Worm (Caenorhabditis elegans) whole organism, L1 larva: Measurements from ENCODE around the gene pyr-1.
A peak's percentile ranks its signal among the peaks of the same experiment; 100 is the strongest.

ENCODE experiments used
- C04F5.9 ChIP-seq: sonication (generic microtip); optimal IDR thresholded peaks from 2 replicates; lab custom pipeline; 2016; ENCODE audit warnings: missing genetic modification characterization, missing compliant biosample characterization
- C16A3.4 ChIP-seq: fragments of 150-350 bp; optimal IDR thresholded peaks from 2 replicates; lab custom pipeline; 2014; ENCODE audit warnings: missing biosample characterization, missing genetic modification characterization
- C34B4.2 ChIP-seq: sonication (generic microtip); optimal IDR thresholded peaks from 2 replicates; lab custom pipeline; 2017; ENCODE audit warnings: mild to moderate bottlenecking, missing genetic modification characterization, missing compliant biosample characterization
- F16B12.6 ChIP-seq: fragments of 150-350 bp; optimal IDR thresholded peaks from 2 replicates; lab custom pipeline; 2014; ENCODE audit warnings: missing biosample characterization, missing genetic modification characterization
- alr-1 ChIP-seq: fragments of 200-800 bp; sonication (Bioruptor generic); optimal IDR thresholded peaks from 2 replicates; lab custom pipeline; 2018; ENCODE audit warnings: borderline replicate concordance, mild to moderate bottlenecking, missing genetic modification characterization, missing compliant biosample characterization
- ama-1 ChIP-seq: fragments of 150-350 bp; optimal IDR thresholded peaks from 2 replicates; lab custom pipeline; 2014
- blmp-1 ChIP-seq: fragments of 150-350 bp; optimal IDR thresholded peaks from 2 replicates; lab custom pipeline; 2014; ENCODE audit warnings: missing biosample characterization, missing genetic modification characterization
- ceh-82 ChIP-seq, 3 experiments: fragments of 150-350 bp in 1 of 3; sonication (generic microtip) in 2 of 3; optimal IDR thresholded peaks; 2 replicates each; lab custom pipeline; 2014 to 2017; ENCODE audit warnings: missing biosample characterization in 3 of 3, missing genetic modification characterization in 3 of 3
- ceh-88 ChIP-seq: fragments of 200-800 bp; sonication (Bioruptor generic); IDR thresholded peaks from 2 replicates; pipeline ENCODE4 v1.3.6; 2022; ENCODE audit warnings: missing genetic modification characterization, missing compliant biosample characterization
- dpl-1 ChIP-seq, 3 experiments: fragments of 150-350 bp in 2 of 3; sonication (generic microtip) in 1 of 3; optimal IDR thresholded peaks; 2 replicates each; lab custom pipeline; 2014 to 2017; ENCODE audit warnings: missing biosample characterization in 3 of 3, missing genetic modification characterization in 3 of 3, missing genetic modification reagents in 3 of 3
- efl-1 ChIP-seq, 4 experiments: fragments of 150-350 bp; optimal IDR thresholded peaks in 3 of 4; peaks in 1 of 4; 1 replicate in 1 of 4; 2 replicates in 3 of 4; lab custom pipeline; 2014; ENCODE audit warnings: missing biosample characterization in 2 of 4, missing genetic modification characterization in 2 of 4, missing genetic modification reagents in 2 of 4
- egl-13 ChIP-seq: sonication (generic microtip); optimal IDR thresholded peaks from 2 replicates; lab custom pipeline; 2016; ENCODE audit warnings: missing genotype, missing genetic modification reagents, missing genetic modification characterization, missing compliant biosample characterization
- elt-3 ChIP-seq, 6 experiments: fragments of 150-350 bp in 1 of 6; sonication (generic microtip); optimal IDR thresholded peaks; 2 replicates each; lab custom pipeline; 2017 to 2018; ENCODE audit warnings: missing biosample characterization in 6 of 6, missing genetic modification characterization in 6 of 6, inconsistent platforms in 1 of 6
- fos-1 ChIP-seq: fragments of 150-350 bp; optimal IDR thresholded peaks from 2 replicates; lab custom pipeline; 2014; ENCODE audit warnings: missing biosample characterization, missing genetic modification characterization
- hlh-17 ChIP-seq: fragments of 200-800 bp; sonication (Bioruptor generic); optimal IDR thresholded peaks from 2 replicates; lab custom pipeline; 2018; ENCODE audit warnings: missing genetic modification characterization, mild to moderate bottlenecking, missing compliant biosample characterization, moderate library complexity, borderline replicate concordance
- irx-1 ChIP-seq: sonication (generic microtip); optimal IDR thresholded peaks from 2 replicates; lab custom pipeline; 2016; ENCODE audit warnings: missing genetic modification characterization, missing compliant biosample characterization
- isw-1 ChIP-seq: fragments of 200-800 bp; sonication (Bioruptor generic); IDR thresholded peaks from 2 replicates; pipeline ENCODE4 v1.3.6; 2022; ENCODE audit warnings: missing genetic modification characterization, missing compliant biosample characterization
- jun-1 ChIP-seq: fragments of 150-350 bp; optimal IDR thresholded peaks from 2 replicates; lab custom pipeline; 2014; ENCODE audit warnings: missing biosample characterization, missing genetic modification reagents, missing genetic modification characterization
- lin-13 ChIP-seq: fragments of 150-350 bp; optimal IDR thresholded peaks from 2 replicates; lab custom pipeline; 2014; ENCODE audit warnings: missing biosample characterization, missing genetic modification reagents, missing genetic modification characterization
- lin-14 ChIP-seq: fragments of 200-800 bp; sonication (Bioruptor generic); optimal IDR thresholded peaks from 2 replicates; lab custom pipeline; 2018; ENCODE audit warnings: mild to moderate bottlenecking, missing genetic modification characterization, moderate library complexity, missing compliant biosample characterization
- lin-15B ChIP-seq: fragments of 150-350 bp; sonication (generic microtip); optimal IDR thresholded peaks from 3 replicates; lab custom pipeline; 2014; ENCODE audit warnings: missing biosample characterization, missing genetic modification characterization
- lin-35 ChIP-seq, 2 experiments: fragments of 150-350 bp; optimal IDR thresholded peaks; 2 replicates each; lab custom pipeline; 2014; ENCODE audit warnings: missing biosample characterization in 2 of 2, missing genetic modification characterization in 2 of 2, missing genetic modification reagents in 2 of 2
- lin-39 ChIP-seq: fragments of 150-350 bp; optimal IDR thresholded peaks from 2 replicates; lab custom pipeline; 2014; ENCODE audit warnings: missing biosample characterization, missing genetic modification reagents, missing genetic modification characterization
- lsy-2 ChIP-seq, 2 experiments: fragments of 150-350 bp; optimal IDR thresholded peaks; 2 replicates each; lab custom pipeline; 2014; ENCODE audit warnings: missing biosample characterization in 2 of 2, missing genetic modification characterization in 2 of 2
- mab-9 ChIP-seq: fragments of 200-800 bp; sonication (Bioruptor generic); IDR thresholded peaks from 2 replicates; pipeline ENCODE4 v1.3.6; 2022; ENCODE audit warnings: missing genetic modification reagents, missing genetic modification characterization, missing compliant biosample characterization
- mdl-1 ChIP-seq, 2 experiments: fragments of 150-350 bp; optimal IDR thresholded peaks; 2 replicates each; lab custom pipeline; 2014 to 2017; ENCODE audit warnings: missing biosample characterization in 2 of 2, missing genetic modification characterization in 2 of 2, inconsistent platforms in 1 of 2
- mep-1 ChIP-seq: fragments of 150-350 bp; optimal IDR thresholded peaks from 2 replicates; lab custom pipeline; 2014; ENCODE audit warnings: missing biosample characterization, missing genetic modification characterization
- nhr-11 ChIP-seq: fragments of 150-350 bp; optimal IDR thresholded peaks from 2 replicates; lab custom pipeline; 2014; ENCODE audit warnings: missing biosample characterization, missing genetic modification characterization
- nhr-19 ChIP-seq: fragments of 200-800 bp; sonication (Bioruptor generic); conservative IDR thresholded peaks from 2 replicates; pipeline ENCODE4 v1.3.6; 2022; ENCODE audit warnings: missing genetic modification characterization, missing compliant biosample characterization
- nhr-20 ChIP-seq: sonication (generic microtip); optimal IDR thresholded peaks from 2 replicates; lab custom pipeline; 2016; ENCODE audit warnings: mild to moderate bottlenecking, missing genetic modification characterization, missing compliant biosample characterization
- nhr-47 ChIP-seq: sonication (generic microtip); optimal IDR thresholded peaks from 2 replicates; lab custom pipeline; 2016; ENCODE audit warnings: mild to moderate bottlenecking, missing genetic modification characterization, moderate library complexity, missing compliant biosample characterization
- nhr-71 ChIP-seq: sonication (generic microtip); optimal IDR thresholded peaks from 2 replicates; lab custom pipeline; 2016; ENCODE audit warnings: mild to moderate bottlenecking, missing genetic modification characterization, moderate library complexity, missing compliant biosample characterization
- nhr-77 ChIP-seq: fragments of 150-350 bp; optimal IDR thresholded peaks from 2 replicates; lab custom pipeline; 2014; ENCODE audit warnings: missing biosample characterization, missing genetic modification characterization
- nhr-84 ChIP-seq: sonication (generic microtip); optimal IDR thresholded peaks from 2 replicates; lab custom pipeline; 2017; ENCODE audit warnings: missing biosample characterization, missing genetic modification characterization
- nhr-85 ChIP-seq: sonication (generic microtip); peaks from one replicate; lab custom pipeline; 2016; ENCODE audit warnings: missing genetic modification characterization, inconsistent platforms, missing compliant biosample characterization
- pqm-1 ChIP-seq: sonication (generic microtip); optimal IDR thresholded peaks from 3 replicates; lab custom pipeline; 2017; ENCODE audit warnings: missing biosample characterization, missing genetic modification characterization
- rnt-1 ChIP-seq: sonication (generic microtip); optimal IDR thresholded peaks from 2 replicates; lab custom pipeline; 2016; ENCODE audit warnings: mild to moderate bottlenecking, missing genetic modification characterization, moderate library complexity, missing compliant biosample characterization
- snpc-4 ChIP-seq: fragments of 150-350 bp; optimal IDR thresholded peaks from 2 replicates; lab custom pipeline; 2014; ENCODE audit warnings: missing biosample characterization, missing genetic modification characterization
- sup-37 ChIP-seq: fragments of 200-800 bp; sonication (Bioruptor generic); optimal IDR thresholded peaks from 2 replicates; lab custom pipeline; 2018; ENCODE audit warnings: mild to moderate bottlenecking, missing genetic modification characterization, missing compliant biosample characterization
- swsn-7 ChIP-seq: sonication (generic microtip); optimal IDR thresholded peaks from 2 replicates; lab custom pipeline; 2016; ENCODE audit warnings: missing genetic modification characterization, missing compliant biosample characterization
- unc-130 ChIP-seq: fragments of 150-350 bp; optimal IDR thresholded peaks from 2 replicates; lab custom pipeline; 2017; ENCODE audit warnings: missing biosample characterization, missing genetic modification characterization, inconsistent platforms
- unc-30 ChIP-seq: sonication (generic microtip); optimal IDR thresholded peaks from 2 replicates; lab custom pipeline; 2017; ENCODE audit warnings: missing biosample characterization, missing genetic modification characterization
- unc-86 ChIP-seq: sonication (generic microtip); optimal IDR thresholded peaks from 2 replicates; lab custom pipeline; 2016; ENCODE audit warnings: missing genetic modification characterization, missing compliant biosample characterization
- xbp-1 ChIP-seq: sonication (generic microtip); optimal IDR thresholded peaks from 2 replicates; lab custom pipeline; 2016; ENCODE audit warnings: missing genetic modification characterization, missing compliant biosample characterization
- zip-4 ChIP-seq: fragments of 200-800 bp; sonication (Bioruptor generic); optimal IDR thresholded peaks from 2 replicates; lab custom pipeline; 2018; ENCODE audit warnings: mild to moderate bottlenecking, missing genetic modification characterization, moderate library complexity, missing compliant biosample characterization
- ztf-11 ChIP-seq, 2 experiments: sonication (generic microtip); optimal IDR thresholded peaks; 2 replicates each; lab custom pipeline; 2016 to 2017; ENCODE audit warnings: missing genetic modification characterization in 2 of 2, missing biosample characterization in 1 of 2, missing compliant biosample characterization in 1 of 2
- ztf-4 ChIP-seq: fragments of 150-350 bp; optimal IDR thresholded peaks from 2 replicates; lab custom pipeline; 2014; ENCODE audit warnings: missing biosample characterization, missing genetic modification characterization

pyr-1 gene

DNA sequence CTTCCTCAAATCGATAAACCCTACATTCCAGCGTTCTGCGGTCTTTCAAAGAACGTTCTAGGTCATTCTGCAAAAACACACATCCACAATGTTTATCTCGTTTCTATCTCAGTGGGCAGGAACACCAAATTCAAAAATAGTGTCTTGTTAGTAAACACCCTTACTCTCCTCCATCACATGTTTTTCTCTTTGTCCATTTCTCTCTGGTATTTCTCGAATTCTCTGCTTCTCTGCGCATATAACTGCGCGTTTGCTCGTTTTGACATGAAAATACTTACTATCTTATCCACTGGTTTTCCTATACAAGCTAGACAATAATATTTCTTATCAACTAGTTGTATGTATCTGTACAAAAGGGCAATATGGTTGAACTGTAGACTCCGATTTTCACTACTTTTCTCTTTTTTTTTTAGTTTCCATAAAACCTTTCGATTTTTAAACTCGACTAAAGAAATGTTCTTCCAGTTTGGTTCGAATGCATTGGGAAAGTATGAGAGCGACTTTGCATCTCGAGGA is at the start of gene pyr-1:
Gene pyr-1 (plus strand): TSS at position 466 of the 516 bp plus-strand sequence.
- TF ChIP-seq nhr-71 (tag; lab: Kevin White, UChicago) (no peak), nhr-20 (tag; lab: Kevin White, UChicago) (peak; percentile 58), rnt-1 (tag; lab: Kevin White, UChicago) (peak; percentile 30), mep-1 (tag; lab: Kevin White, UChicago) (peak; percentile 59), lin-14 (GFP tag; lab: Kevin White, UChicago) (peak; percentile 72), elt-3 (tag; optimal IDR thresholded peaks at IDR 0.05; lab: Kevin White, UChicago) (peak in 2 of 6 experiments; percentile 44 to 91), C16A3.4 (tag; lab: Kevin White, UChicago) (peak; percentile 52), nhr-77 (no peak), lin-35 (GFP tag; optimal IDR thresholded peaks at IDR 0.05; lab: Kevin White, UChicago) (peak in 1 of 2 experiments; percentile 58), ztf-11 (tag; optimal IDR thresholded peaks at IDR 0.05; lab: Kevin White, UChicago) (no peak), efl-1 (optimal IDR thresholded peaks at IDR 0.05; lab: Kevin White, UChicago) (peak in 1 of 2 experiments; percentile 17), efl-1 (GFP tag; optimal IDR thresholded peaks at IDR 0.05 in 1 of 2; lab: Kevin White, UChicago) (peak in 1 of 2 experiments; percentile 92), ama-1 (no peak), F16B12.6 (tag; lab: Kevin White, UChicago) (peak; percentile 13), dpl-1 (GFP tag; optimal IDR thresholded peaks at IDR 0.05; lab: Kevin White, UChicago) (peak in 2 of 3 experiments; percentile 4 to 8)
- TF ChIP-seq, all 84 proteins: peak for 10

DNA sequence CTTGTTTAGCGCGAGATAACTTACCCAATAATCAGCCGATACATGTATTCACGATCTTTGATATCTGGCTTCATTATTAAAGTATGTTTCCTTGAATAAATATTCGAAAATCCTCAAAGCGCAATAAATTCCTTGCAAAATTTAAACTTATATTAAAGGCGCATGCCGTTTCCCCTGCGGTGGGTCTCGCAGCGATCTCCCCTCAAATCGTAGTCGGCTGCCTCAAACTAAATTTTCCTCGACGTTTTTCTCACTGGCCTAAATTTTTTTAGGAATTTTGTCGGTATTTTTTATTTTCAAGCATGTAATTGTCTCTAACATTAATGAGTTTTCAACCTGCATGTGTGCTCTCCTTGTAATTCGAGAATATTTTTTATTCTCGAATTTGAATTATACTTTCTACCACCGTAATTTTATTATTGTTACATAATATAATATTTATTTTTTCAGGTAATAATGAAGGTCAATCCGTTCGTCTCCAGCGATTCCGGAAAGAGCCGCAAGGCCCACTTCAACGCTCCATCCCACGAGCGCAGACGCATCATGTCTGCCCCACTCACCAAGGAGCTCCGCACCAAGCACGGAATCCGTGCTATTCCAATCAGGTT is 48.5 kb upstream of the pyr-1 start, which contains the start of the genes cpf-1 and rpl-26:
Gene cpf-1 (minus strand): TSS at position 104 of the 608 bp plus-strand sequence.
Gene rpl-26 (plus strand): TSS at position 449 of the 608 bp plus-strand sequence.
- TF ChIP-seq isw-1 (GFP tag; lab: Robert Waterston, UW) = peak; percentile 38; the same call in 1 of the 2 replicates
- TF ChIP-seq snpc-4 (tag; lab: Kevin White, UChicago) = peak; percentile 4
- TF ChIP-seq hlh-17 (GFP tag; lab: Kevin White, UChicago) = no peak
- TF ChIP-seq unc-30 (tag; lab: Kevin White, UChicago) = no peak
- no peak for TF ChIP-seq nhr-11 (tag; lab: Kevin White, UChicago)
- peak; percentile 48 for TF ChIP-seq xbp-1
- peak; percentile 26 for TF ChIP-seq unc-86
- peak; percentile 56 for TF ChIP-seq unc-130 (tag; lab: Kevin White, UChicago)
- TF ChIP-seq nhr-71 (tag; lab: Kevin White, UChicago) = peak; percentile 70
- no peak for TF ChIP-seq ztf-11 (tag; optimal IDR thresholded peaks at IDR 0.05; lab: Kevin White, UChicago)
- TF ChIP-seq mdl-1 (tag; optimal IDR thresholded peaks at IDR 0.05; lab: Kevin White, UChicago) = peak in 1 of 2 experiments; percentile 39
- TF ChIP-seq alr-1 = no peak
- TF ChIP-seq ceh-82 (tag; optimal IDR thresholded peaks at IDR 0.05; lab: Kevin White, UChicago) = peak; percentile 10 to 61 (median 23)
- peak; percentile 29 for TF ChIP-seq lin-15B
- no peak for TF ChIP-seq ztf-4
- peak; percentile 70 to 81 for TF ChIP-seq lin-35 (GFP tag; optimal IDR thresholded peaks at IDR 0.05; lab: Kevin White, UChicago)
- no peak for TF ChIP-seq pqm-1 (tag; lab: Kevin White, UChicago)
- peak; percentile 53 for TF ChIP-seq swsn-7
- TF ChIP-seq dpl-1 (GFP tag; optimal IDR thresholded peaks at IDR 0.05; lab: Kevin White, UChicago) = peak; percentile 65 to 78 (median 67)
- TF ChIP-seq blmp-1 (tag; lab: Kevin White, UChicago) = peak; percentile 67
- TF ChIP-seq F16B12.6 (tag; lab: Kevin White, UChicago) = peak; percentile 73
- no peak for TF ChIP-seq lin-39
- peak; percentile 44 for TF ChIP-seq nhr-47 (tag; lab: Kevin White, UChicago)
- peak; percentile 12 for TF ChIP-seq lin-13 (GFP tag; lab: Kevin White, UChicago)
- no peak for TF ChIP-seq ceh-88
- TF ChIP-seq C16A3.4 (tag; lab: Kevin White, UChicago) = peak; percentile 61
- no peak for TF ChIP-seq nhr-84
- TF ChIP-seq mep-1 (tag; lab: Kevin White, UChicago) = peak; percentile 69
- TF ChIP-seq sup-37 (GFP tag; lab: Kevin White, UChicago) = no peak
- TF ChIP-seq lsy-2 (tag; optimal IDR thresholded peaks at IDR 0.05; lab: Kevin White, UChicago) = peak; percentile 70 to 93
- no peak for TF ChIP-seq irx-1 (tag; lab: Kevin White, UChicago)
- peak; percentile 25 for TF ChIP-seq fos-1 (tag; lab: Kevin White, UChicago)
- no peak for TF ChIP-seq zip-4 (GFP tag; lab: Kevin White, UChicago)
- TF ChIP-seq nhr-85 = peak; percentile 48
- peak; percentile 37 for TF ChIP-seq jun-1
- TF ChIP-seq C04F5.9 = no peak
- peak; percentile 71 for TF ChIP-seq nhr-20 (tag; lab: Kevin White, UChicago)
- TF ChIP-seq C34B4.2 (tag; lab: Kevin White, UChicago) = no peak
- peak; percentile 37 for TF ChIP-seq nhr-77
- peak in 1 of 6 experiments; percentile 84 for TF ChIP-seq elt-3 (tag; optimal IDR thresholded peaks at IDR 0.05; lab: Kevin White, UChicago)
- no peak for TF ChIP-seq egl-13 (tag; lab: Kevin White, UChicago)
- no peak for TF ChIP-seq mab-9 (GFP tag; lab: Robert Waterston, UW)
- peak; percentile 38 for TF ChIP-seq nhr-19 (GFP tag; lab: Robert Waterston, UW)
